Worm (Caenorhabditis elegans) whole organism, late embryonic: ENCODE data around the gene dop-2.

Experiments
- F13H6.1 ChIP-seq: sonication (generic microtip); optimal IDR thresholded peaks from 2 replicates; lab custom pipeline; 2016; ENCODE audit warnings: missing genetic modification characterization, missing compliant biosample characterization
- K02D7.2 ChIP-seq: sonication (generic microtip); optimal IDR thresholded peaks from 2 replicates; lab custom pipeline; 2017; ENCODE audit warnings: mild to moderate bottlenecking, missing genetic modification characterization, missing compliant biosample characterization
- K09A11.1 ChIP-seq: sonication (generic microtip); optimal IDR thresholded peaks from 2 replicates; lab custom pipeline; 2017; ENCODE audit warnings: antibody characterized with exemption, mild to moderate bottlenecking, missing genetic modification characterization, missing compliant biosample characterization; ENCODE audit not compliant: insufficient read depth
- ceh-18 ChIP-seq: sonication (generic microtip); optimal IDR thresholded peaks from 2 replicates; lab custom pipeline; 2016; ENCODE audit warnings: missing genetic modification characterization, missing compliant biosample characterization
- ceh-2 ChIP-seq: sonication (generic microtip); optimal IDR thresholded peaks from 2 replicates; lab custom pipeline; 2016; ENCODE audit warnings: missing genotype, missing genetic modification characterization, missing compliant biosample characterization
- ceh-22 ChIP-seq: sonication (generic microtip); optimal IDR thresholded peaks from 2 replicates; lab custom pipeline; 2017; ENCODE audit warnings: missing biosample characterization, missing genetic modification characterization
- ceh-30 ChIP-seq: fragments of 150-350 bp; optimal IDR thresholded peaks from 2 replicates; lab custom pipeline; 2014; ENCODE audit warnings: missing biosample characterization, missing genetic modification characterization
- ceh-31 ChIP-seq: sonication (generic microtip); optimal IDR thresholded peaks from 2 replicates; lab custom pipeline; 2016; ENCODE audit warnings: missing genetic modification characterization, missing compliant biosample characterization
- ceh-34 ChIP-seq: sonication (generic microtip); optimal IDR thresholded peaks from 2 replicates; lab custom pipeline; 2016; ENCODE audit warnings: mild to moderate bottlenecking, missing genetic modification characterization, missing compliant biosample characterization
- ceh-45 ChIP-seq: fragments of 200-800 bp; sonication (Bioruptor generic); IDR thresholded peaks from 2 replicates; pipeline ENCODE4 v1.3.6; 2022; ENCODE audit warnings: missing genetic modification reagents, missing genetic modification characterization, missing compliant biosample characterization
- ceh-6 ChIP-seq: fragments of 200-800 bp; sonication (Bioruptor generic); optimal IDR thresholded peaks from 2 replicates; lab custom pipeline; 2018; ENCODE audit warnings: mild to moderate bottlenecking, missing genetic modification characterization, missing compliant biosample characterization
- ceh-9 ChIP-seq: sonication (generic microtip); optimal IDR thresholded peaks from 2 replicates; lab custom pipeline; 2016; ENCODE audit warnings: mild to moderate bottlenecking, missing genetic modification characterization, inconsistent platforms, missing compliant biosample characterization
- dve-1 ChIP-seq: sonication (generic microtip); optimal IDR thresholded peaks from 2 replicates; lab custom pipeline; 2017; ENCODE audit warnings: antibody characterized with exemption, mild to moderate bottlenecking, missing genetic modification characterization, missing compliant biosample characterization
- elt-2 ChIP-seq: sonication (generic microtip); optimal IDR thresholded peaks from 2 replicates; lab custom pipeline; 2016; ENCODE audit warnings: missing genetic modification reagents, missing genetic modification characterization, missing compliant biosample characterization
- elt-4 ChIP-seq: sonication (generic microtip); optimal IDR thresholded peaks from 2 replicates; lab custom pipeline; 2016; ENCODE audit warnings: missing genetic modification characterization, missing compliant biosample characterization
- eyg-1 ChIP-seq: sonication (generic microtip); optimal IDR thresholded peaks from 2 replicates; lab custom pipeline; 2016; ENCODE audit warnings: missing genotype, missing genetic modification characterization, missing compliant biosample characterization
- fax-1 ChIP-seq: sonication (generic microtip); optimal IDR thresholded peaks from 2 replicates; lab custom pipeline; 2016; ENCODE audit warnings: missing genotype, missing genetic modification characterization, missing compliant biosample characterization
- gmeb-2 ChIP-seq: sonication (generic microtip); optimal IDR thresholded peaks from 2 replicates; lab custom pipeline; 2016; ENCODE audit warnings: missing genetic modification characterization, inconsistent platforms, missing compliant biosample characterization
- hlh-13 ChIP-seq: fragments of 200-800 bp; sonication (Bioruptor generic); optimal IDR thresholded peaks from 2 replicates; lab custom pipeline; 2018; ENCODE audit warnings: mild to moderate bottlenecking, missing genetic modification characterization, missing compliant biosample characterization
- hlh-15 ChIP-seq: sonication (generic microtip); optimal IDR thresholded peaks from 2 replicates; lab custom pipeline; 2016; ENCODE audit warnings: missing genetic modification characterization, missing compliant biosample characterization
- hlh-6 ChIP-seq: sonication (generic microtip); optimal IDR thresholded peaks from 2 replicates; lab custom pipeline; 2016; ENCODE audit warnings: missing genotype, missing genetic modification characterization, missing compliant biosample characterization
- hlh-8 ChIP-seq: sonication (generic microtip); optimal IDR thresholded peaks from 2 replicates; lab custom pipeline; 2016; ENCODE audit warnings: missing genotype, missing genetic modification characterization, missing compliant biosample characterization
- lim-6 ChIP-seq: sonication (generic microtip); optimal IDR thresholded peaks from 2 replicates; lab custom pipeline; 2016; ENCODE audit warnings: missing genetic modification characterization, missing compliant biosample characterization
- mec-3 ChIP-seq: sonication (generic microtip); optimal IDR thresholded peaks from 2 replicates; lab custom pipeline; 2016; ENCODE audit warnings: borderline replicate concordance, missing genetic modification characterization, missing compliant biosample characterization
- nfya-1 ChIP-seq: sonication (generic microtip); optimal IDR thresholded peaks from 2 replicates; lab custom pipeline; 2017; ENCODE audit warnings: missing genetic modification characterization, mild to moderate bottlenecking, missing compliant biosample characterization, antibody characterized with exemption, moderate library complexity
- nhr-232 ChIP-seq: sonication (generic microtip); optimal IDR thresholded peaks from 2 replicates; lab custom pipeline; 2016; ENCODE audit warnings: missing genetic modification characterization, missing compliant biosample characterization
- odd-2 ChIP-seq: sonication (generic microtip); optimal IDR thresholded peaks from 2 replicates; lab custom pipeline; 2017; ENCODE audit warnings: antibody characterized with exemption, mild to moderate bottlenecking, missing genetic modification characterization, missing compliant biosample characterization
- pag-3 ChIP-seq: sonication (generic microtip); optimal IDR thresholded peaks from 2 replicates; lab custom pipeline; 2016; ENCODE audit warnings: missing compliant biosample characterization, missing genetic modification characterization, borderline replicate concordance
- pat-9 ChIP-seq: fragments of 200-800 bp; sonication (Bioruptor generic); optimal IDR thresholded peaks from 2 replicates; lab custom pipeline; 2018; ENCODE audit warnings: mild to moderate bottlenecking, missing genetic modification characterization, moderate library complexity, missing compliant biosample characterization
- pax-1 ChIP-seq: fragments of 150-350 bp; optimal IDR thresholded peaks from 2 replicates; lab custom pipeline; 2014; ENCODE audit warnings: missing biosample characterization, missing genetic modification characterization
- pha-2 ChIP-seq: sonication (generic microtip); optimal IDR thresholded peaks from 2 replicates; lab custom pipeline; 2017; ENCODE audit warnings: mild to moderate bottlenecking, missing genetic modification characterization, missing compliant biosample characterization
- pha-4 ChIP-seq: fragments of 150-350 bp; optimal IDR thresholded peaks from 2 replicates; lab custom pipeline; 2018; ENCODE audit warnings: missing biosample characterization, missing genetic modification reagents, missing genetic modification characterization
- pqm-1 ChIP-seq: sonication (generic microtip); optimal IDR thresholded peaks from 2 replicates; lab custom pipeline; 2016; ENCODE audit warnings: missing genetic modification characterization, missing compliant biosample characterization
- pros-1 ChIP-seq: fragments of 150-350 bp; optimal IDR thresholded peaks from 2 replicates; lab custom pipeline; 2014; ENCODE audit warnings: missing biosample characterization, missing genetic modification reagents, missing genetic modification characterization
- rnt-1 ChIP-seq: sonication (generic microtip); optimal IDR thresholded peaks from 2 replicates; lab custom pipeline; 2016; ENCODE audit warnings: missing genetic modification characterization, missing compliant biosample characterization
- sdc-2 ChIP-seq: sonication (generic microtip); optimal IDR thresholded peaks from 2 replicates; lab custom pipeline; 2016; ENCODE audit warnings: missing genotype, missing genetic modification characterization, missing compliant biosample characterization
- sox-2 ChIP-seq: fragments of 200-800 bp; sonication (Bioruptor generic); IDR thresholded peaks from 2 replicates; pipeline ENCODE4 v1.3.6; 2022; ENCODE audit warnings: missing genetic modification reagents, missing genetic modification characterization, missing compliant biosample characterization
- sox-4 ChIP-seq: sonication (generic microtip); optimal IDR thresholded peaks from 2 replicates; lab custom pipeline; 2017; ENCODE audit warnings: mild to moderate bottlenecking, missing genetic modification characterization, inconsistent platforms, missing compliant biosample characterization
- syd-9 ChIP-seq: sonication (generic microtip); optimal IDR thresholded peaks from 2 replicates; lab custom pipeline; 2016; ENCODE audit warnings: mild to moderate bottlenecking, missing genetic modification characterization, moderate library complexity, missing compliant biosample characterization
- tbx-7 ChIP-seq: sonication (generic microtip); optimal IDR thresholded peaks from 2 replicates; lab custom pipeline; 2016; ENCODE audit warnings: missing genotype, missing genetic modification characterization, missing compliant biosample characterization
- unc-42 ChIP-seq: sonication (generic microtip); optimal IDR thresholded peaks from 2 replicates; lab custom pipeline; 2016; ENCODE audit warnings: missing genotype, missing genetic modification characterization, missing compliant biosample characterization
- zip-5 ChIP-seq: sonication (generic microtip); optimal IDR thresholded peaks from 2 replicates; lab custom pipeline; 2016; ENCODE audit warnings: missing genetic modification characterization, missing compliant biosample characterization
- ztf-16 ChIP-seq: sonication (generic microtip); optimal IDR thresholded peaks from 2 replicates; lab custom pipeline; 2017; ENCODE audit warnings: missing genetic modification characterization, missing compliant biosample characterization

Gene dop-2

DNA sequence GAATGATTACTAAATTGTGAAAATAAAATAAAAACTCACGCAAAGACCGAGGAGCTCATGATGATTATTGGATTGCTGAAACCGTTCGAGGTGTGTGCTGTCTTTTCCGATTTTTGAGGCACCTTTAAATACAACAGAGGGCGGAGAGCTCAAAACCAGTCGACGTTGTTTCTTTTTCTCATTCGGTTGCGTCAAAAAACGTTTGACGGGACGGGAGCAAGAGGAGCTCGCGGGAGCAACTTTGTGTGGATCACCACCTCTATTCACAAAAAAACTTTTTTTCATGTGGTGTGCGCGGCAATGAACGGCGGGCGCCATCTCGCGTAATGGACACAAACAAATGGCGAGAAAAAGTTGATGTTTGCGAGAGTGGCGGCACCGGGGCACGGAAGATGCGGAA, 20.8 kb downstream of the dop-2 start, which contains the start of gene idpc-3:
Gene idpc-3 (minus strand): TSS at position 101 of the 400 bp plus-strand sequence.
- no peak for TF ChIP-seq tbx-7 (tag; lab: Kevin White, UChicago)
- TF ChIP-seq ceh-30 (tag; lab: Kevin White, UChicago): no peak
- TF ChIP-seq hlh-8 (tag; lab: Kevin White, UChicago): no peak
- TF ChIP-seq unc-42 (tag; lab: Kevin White, UChicago): no peak
- TF ChIP-seq hlh-13 (GFP tag; lab: Kevin White, UChicago): no peak
- no peak for TF ChIP-seq odd-2 (tag; lab: Kevin White, UChicago)
- no peak for TF ChIP-seq hlh-15 (tag; lab: Kevin White, UChicago)
- no peak for TF ChIP-seq nhr-232
- no peak for TF ChIP-seq ceh-2 (tag; lab: Kevin White, UChicago)
- TF ChIP-seq F13H6.1 (tag; lab: Kevin White, UChicago): no peak
- TF ChIP-seq fax-1: no peak
- TF ChIP-seq elt-2 (tag; lab: Kevin White, UChicago): no peak
- TF ChIP-seq dve-1 (tag; lab: Kevin White, UChicago): no peak
- no peak for TF ChIP-seq pqm-1 (tag; lab: Kevin White, UChicago)
- TF ChIP-seq sox-2 (GFP tag; lab: Robert Waterston, UW): no peak

DNA sequence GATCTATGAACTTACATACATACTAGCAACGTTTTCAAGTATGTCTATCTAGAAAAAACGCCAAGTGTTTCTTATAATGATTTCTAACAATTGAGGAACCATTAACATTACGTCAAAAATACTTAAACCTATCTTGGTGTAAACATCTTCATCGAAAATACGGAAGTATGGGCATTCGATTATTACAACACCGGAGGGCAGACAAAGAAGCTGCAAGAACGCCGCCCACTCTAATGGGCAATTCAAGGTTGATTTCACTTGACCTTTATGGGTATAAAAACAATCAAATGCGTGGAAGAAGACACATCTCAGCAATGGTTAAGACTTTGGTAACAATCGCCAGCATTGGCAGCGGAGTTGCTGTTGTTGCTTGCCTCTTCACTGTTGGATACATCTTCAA, 21.3 kb downstream of the dop-2 start, which contains the start of gene col-146:
Gene col-146 (plus strand): TSS at position 301 of the 400 bp plus-strand sequence.
- TF ChIP-seq ceh-9 (tag; lab: Kevin White, UChicago) (no peak), mec-3 (tag; lab: Kevin White, UChicago) (no peak), gmeb-2 (tag; lab: Kevin White, UChicago) (no peak), eyg-1 (tag; lab: Kevin White, UChicago) (no peak), pha-4 (tag; lab: Kevin White, UChicago) (no peak), sox-4 (tag; lab: Kevin White, UChicago) (no peak), ceh-22 (tag; lab: Kevin White, UChicago) (no peak), pqm-1 (tag; lab: Kevin White, UChicago) (no peak), elt-4 (tag; lab: Kevin White, UChicago) (no peak), nfya-1 (tag; lab: Kevin White, UChicago) (no peak), ceh-18 (tag; lab: Kevin White, UChicago) (no peak), sdc-2 (tag; lab: Kevin White, UChicago) (no peak), hlh-6 (no peak), pag-3 (tag; lab: Kevin White, UChicago) (no peak), lim-6 (tag; lab: Kevin White, UChicago) (no peak)

DNA sequence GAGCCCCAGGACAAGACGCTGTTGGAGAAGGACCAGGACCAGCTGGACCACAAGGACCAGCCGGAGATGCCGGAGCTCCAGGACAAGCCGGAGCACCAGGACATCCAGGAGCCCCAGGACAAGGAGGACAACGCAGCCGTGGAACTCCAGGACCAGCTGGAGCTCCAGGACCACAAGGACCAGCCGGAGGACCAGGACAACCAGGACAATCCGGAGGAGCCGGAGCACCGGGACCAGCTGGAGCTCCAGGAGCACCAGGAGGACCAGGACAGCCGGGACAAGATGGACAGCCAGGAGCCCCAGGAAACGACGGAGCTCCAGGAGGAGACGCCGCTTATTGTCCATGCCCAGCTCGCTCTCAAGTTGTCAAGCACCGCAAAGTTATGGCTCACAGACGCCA, 22.2 kb downstream of the dop-2 start:
- TF ChIP-seq zip-5 (tag; lab: Kevin White, UChicago) (no peak), ceh-34 (tag; lab: Kevin White, UChicago) (no peak), pat-9 (tag; lab: Kevin White, UChicago) (no peak), ztf-16 (tag; lab: Kevin White, UChicago) (no peak), elt-2 (tag; lab: Kevin White, UChicago) (no peak), ceh-45 (GFP tag; lab: Robert Waterston, UW) (no peak), nfya-1 (tag; lab: Kevin White, UChicago) (no peak), syd-9 (tag; lab: Kevin White, UChicago) (no peak), F13H6.1 (tag; lab: Kevin White, UChicago) (no peak), hlh-15 (tag; lab: Kevin White, UChicago) (no peak)

DNA sequence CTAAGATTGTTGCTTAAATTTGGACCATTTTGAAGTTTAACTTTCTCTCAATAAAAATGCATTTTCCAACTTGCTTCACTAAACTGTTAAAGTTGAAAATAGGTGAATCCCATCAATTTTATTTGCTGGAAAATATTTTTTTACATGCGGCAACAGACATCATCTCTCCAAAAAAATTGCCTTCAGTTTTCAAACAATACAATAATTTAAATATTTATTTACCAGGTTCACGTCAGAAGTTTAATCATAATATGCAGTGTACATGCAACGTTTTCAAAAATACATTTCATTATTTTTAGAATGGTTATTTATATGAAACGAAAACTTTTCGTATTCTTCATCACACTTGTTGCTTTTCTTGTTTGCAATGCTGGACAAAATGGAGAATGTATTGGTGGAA, 22.6 kb downstream of the dop-2 start, which contains the start of gene T06E4.5:
Gene T06E4.5 (plus strand): TSS at position 301 of the 400 bp plus-strand sequence.
- no peak for TF ChIP-seq ceh-6 (GFP tag; lab: Kevin White, UChicago)
- no peak for TF ChIP-seq nhr-232
- TF ChIP-seq hlh-13 (GFP tag; lab: Kevin White, UChicago): no peak
- TF ChIP-seq ceh-30 (tag; lab: Kevin White, UChicago): no peak
- no peak for TF ChIP-seq pax-1 (tag; lab: Kevin White, UChicago)
- no peak for TF ChIP-seq ceh-31
- TF ChIP-seq nfya-1 (tag; lab: Kevin White, UChicago): no peak
- no peak for TF ChIP-seq rnt-1 (tag; lab: Kevin White, UChicago)
- TF ChIP-seq K02D7.2: no peak
- no peak for TF ChIP-seq syd-9 (tag; lab: Kevin White, UChicago)
- no peak for TF ChIP-seq K09A11.1 (tag; lab: Kevin White, UChicago)
- no peak for TF ChIP-seq pros-1 (tag; lab: Kevin White, UChicago)
- no peak for TF ChIP-seq pha-2 (tag; lab: Kevin White, UChicago)
